Worm (Caenorhabditis elegans): ENCODE data around the gene D1014.6.

The D1014.6 gene

ce11 chrV:8161699-8162098, 40.7 kb downstream of the D1014.6 start, which contains the start of gene F20D6.5:
TSS of gene F20D6.5 (plus strand) at chrV:8161957.
- TF ChIP-seq dpl-1 (GFP tag; optimal IDR thresholded peaks at IDR 0.05) = no peak
- TF ChIP-seq lin-14 (GFP tag; optimal IDR thresholded peaks at IDR 0.05) = no peak
- TF ChIP-seq elt-2 (tag; optimal IDR thresholded peaks at IDR 0.05) = peak; percentile 54

- no peak for TF ChIP-seq C16A3.4 (tag; optimal IDR thresholded peaks at IDR 0.05)
- TF ChIP-seq efl-1 (optimal IDR thresholded peaks at IDR 0.05) = no peak
- TF ChIP-seq efl-1 (GFP tag; optimal IDR thresholded peaks at IDR 0.05 in 1 of 2) = peak in 1 of 2 experiments; percentile 62
- TF ChIP-seq nhr-85 (tag) = peak; percentile 20
These were observed 42.2 kb downstream of the D1014.6 start for ce11 chrV:8163199-8163598.

- TF ChIP-seq dsc-1 (tag; optimal IDR thresholded peaks at IDR 0.05) (peak; percentile 80), sptf-1 (tag; optimal IDR thresholded peaks at IDR 0.05) (no peak)
These were observed 47.4 kb downstream of the D1014.6 start, which contains the start of gene F20D6.8 for ce11 chrV:8168219-8168962. TSS of gene F20D6.8 (minus strand) at chrV:8168269.

ce11 chrV:8169150-8169549, 48.2 kb downstream of the D1014.6 start:
- peak; percentile 27 for TF ChIP-seq dsc-1 (tag; optimal IDR thresholded peaks at IDR 0.05)
- peak; percentile 9 for TF ChIP-seq egl-13 (tag; optimal IDR thresholded peaks at IDR 0.05)
- no peak for TF ChIP-seq fkh-8 (tag; optimal IDR thresholded peaks at IDR 0.05)
- no peak for TF ChIP-seq nhr-76 (tag; optimal IDR thresholded peaks at IDR 0.05)
- no peak for TF ChIP-seq F16B12.6 (tag; optimal IDR thresholded peaks at IDR 0.05)
- peak; percentile 63 for TF ChIP-seq unc-86 (tag; optimal IDR thresholded peaks at IDR 0.05)
- TF ChIP-seq fkh-4 (tag; optimal IDR thresholded peaks at IDR 0.05; ENCODE audit: borderline replicate concordance) = peak; percentile 19
- TF ChIP-seq nhr-77 (tag; optimal IDR thresholded peaks at IDR 0.05) = no peak
- peak; percentile 30 for TF ChIP-seq nhr-71 (tag; optimal IDR thresholded peaks at IDR 0.05)
- TF ChIP-seq lin-39 (tag; optimal IDR thresholded peaks at IDR 0.05) = no peak
- no peak for TF ChIP-seq ztf-11 (tag; optimal IDR thresholded peaks at IDR 0.05)

- no peak for TF ChIP-seq C16A3.4 (tag; optimal IDR thresholded peaks at IDR 0.05)
- peak; percentile 41 for TF ChIP-seq nhr-71 (tag; optimal IDR thresholded peaks at IDR 0.05)
- no peak for TF ChIP-seq nhr-77 (tag; optimal IDR thresholded peaks at IDR 0.05)
- peak; percentile 52 for TF ChIP-seq fkh-8 (tag; optimal IDR thresholded peaks at IDR 0.05)
- peak; percentile 74 for TF ChIP-seq ceh-8 (GFP tag; optimal IDR thresholded peaks at IDR 0.05)
- TF ChIP-seq nhr-47 (tag; optimal IDR thresholded peaks at IDR 0.05) = peak; percentile 53
- no peak for TF ChIP-seq C04F5.9 (tag; optimal IDR thresholded peaks at IDR 0.05)
- peak; percentile 77 for TF ChIP-seq hlh-4 (tag; optimal IDR thresholded peaks at IDR 0.05)
- peak; percentile 49 for TF ChIP-seq dsc-1 (tag; optimal IDR thresholded peaks at IDR 0.05)
- no peak for TF ChIP-seq ceh-82 (tag; optimal IDR thresholded peaks at IDR 0.05)
These were observed 49.3 kb downstream of the D1014.6 start for ce11 chrV:8170300-8170699.

- TF ChIP-seq sox-4 (tag; optimal IDR thresholded peaks at IDR 0.05) (no peak), fkh-4 (tag; optimal IDR thresholded peaks at IDR 0.05; ENCODE audit: borderline replicate concordance) (peak; percentile 69), dsc-1 (tag; optimal IDR thresholded peaks at IDR 0.05) (peak; percentile 91)
These were observed 50.7 kb downstream of the D1014.6 start for ce11 chrV:8171688-8172087.
